Fruit fly (Drosophila melanogaster): ENCODE results near the gene CG46448.

The CG46448 gene

dm6 chr2L:2364200-2364754 lies 27.2 kb upstream of the CG46448 start (continued):
- peak; percentile 41 for TF ChIP-seq slbo (GFP tag; IDR thresholded peaks at IDR 0.05)
- peak; percentile 68 for TF ChIP-seq YL-1 (GFP tag; optimal IDR thresholded peaks at IDR 0.05)
- TF ChIP-seq sqz (GFP tag; optimal IDR thresholded peaks at IDR 0.05), result no peak
- TF ChIP-seq tna (GFP tag; IDR thresholded peaks at IDR 0.05; ENCODE audit: partially characterized antibody), result peak; percentile 20; the same call in 1 of the 2 replicates
- TF ChIP-seq CG11398 (GFP tag; optimal IDR thresholded peaks at IDR 0.05), result no peak
- TF ChIP-seq chinmo (GFP tag; IDR thresholded peaks at IDR 0.05; ENCODE audit: partially characterized antibody), result peak; percentile 98
- no peak for TF ChIP-seq CG10979 (tag; optimal IDR thresholded peaks at IDR 0.05)
- no peak for TF ChIP-seq stc (GFP tag; IDR thresholded peaks at IDR 0.05)
- no peak for TF ChIP-seq B-H2 (GFP tag; optimal IDR thresholded peaks at IDR 0.05)
- no peak for TF ChIP-seq CG12942 (GFP tag; optimal IDR thresholded peaks at IDR 0.05)
- TF ChIP-seq E2f1 (GFP tag; IDR thresholded peaks at IDR 0.05), result no peak
- no peak for TF ChIP-seq emc (GFP tag; optimal IDR thresholded peaks at IDR 0.05)
- TF ChIP-seq Max (GFP tag; optimal IDR thresholded peaks at IDR 0.05), result no peak
- TF ChIP-seq sim (GFP tag; IDR thresholded peaks at IDR 0.05), result no peak
- no peak for TF ChIP-seq sc (optimal IDR thresholded peaks at IDR 0.05)
- TF ChIP-seq sc (GFP tag; optimal IDR thresholded peaks at IDR 0.05), result no peak
- no peak for TF ChIP-seq CG15696 (tag; optimal IDR thresholded peaks at IDR 0.05)
- peak; percentile 88 for TF ChIP-seq CG7745 (tag; optimal IDR thresholded peaks at IDR 0.05)
- peak; percentile 90 for TF ChIP-seq phol (tag; optimal IDR thresholded peaks at IDR 0.05)
- TF ChIP-seq HLH54F (GFP tag; optimal IDR thresholded peaks at IDR 0.05), result no peak
- no peak for TF ChIP-seq CG3995 (GFP tag; optimal IDR thresholded peaks at IDR 0.05)
- no peak for TF ChIP-seq CG3281 (GFP tag; optimal IDR thresholded peaks at IDR 0.05)
- no peak for TF ChIP-seq gfzf (GFP tag; optimal IDR thresholded peaks at IDR 0.05)
- no peak for TF ChIP-seq CG7987 (GFP tag; optimal IDR thresholded peaks at IDR 0.05)
- no peak for TF ChIP-seq CG31388 (GFP tag; optimal IDR thresholded peaks at IDR 0.05)
- 0 out of 2 replicates have a peak, but pooled peaks have one; percentile 15 for TF ChIP-seq GATAe (GFP tag; conservative IDR thresholded peaks at IDR 0.05)
- no peak for TF ChIP-seq gce (GFP tag; IDR thresholded peaks at IDR 0.05)
- TF ChIP-seq CG3163 (GFP tag; optimal IDR thresholded peaks at IDR 0.05), result peak; percentile 1
- TF ChIP-seq CG15269 (tag; optimal IDR thresholded peaks at IDR 0.05), result no peak
- TF ChIP-seq CG14014 (GFP tag; IDR thresholded peaks at IDR 0.05), result 0 out of 2 replicates have a peak, but pooled peaks have one; percentile 13
- no peak for TF ChIP-seq CG4730 (GFP tag; IDR thresholded peaks at IDR 0.05)
- 0 out of 2 replicates have a peak, but pooled peaks have one; percentile 9 for TF ChIP-seq chm (GFP tag; IDR thresholded peaks at IDR 0.05)
- TF ChIP-seq tap (tag; optimal IDR thresholded peaks at IDR 0.05), result no peak
- TF ChIP-seq zfh1 (GFP tag; IDR thresholded peaks at IDR 0.05), result no peak
- TF ChIP-seq Six4 (GFP tag; optimal IDR thresholded peaks at IDR 0.05), result no peak
- peak; percentile 61 for TF ChIP-seq knrl (GFP tag; IDR thresholded peaks at IDR 0.05; ENCODE audit: partially characterized antibody)
- TF ChIP-seq CG11456 (GFP tag; IDR thresholded peaks at IDR 0.05), result no peak
- TF ChIP-seq D19A (tag; optimal IDR thresholded peaks at IDR 0.05), result no peak
- 0 out of 2 replicates have a peak, but pooled peaks have one; percentile 6 for TF ChIP-seq CG9932 (GFP tag; IDR thresholded peaks at IDR 0.05)
- no peak for TF ChIP-seq Hand (GFP tag; optimal IDR thresholded peaks at IDR 0.05)
- TF ChIP-seq CG13287 (GFP tag; IDR thresholded peaks at IDR 0.05; ENCODE audit: partially characterized antibody), result peak; percentile 27; the same call in 1 of the 2 replicates
- TF ChIP-seq dmrt99B (tag; optimal IDR thresholded peaks at IDR 0.05), result no peak
- TF ChIP-seq odd (GFP tag; optimal IDR thresholded peaks at IDR 0.05), result no peak
- no peak for TF ChIP-seq dm (GFP tag; optimal IDR thresholded peaks at IDR 0.05)

Data from whole organism, embryonic.